1 fruit fly cellular context compared by ENCODE assay signal in the genomic region with DNA sequence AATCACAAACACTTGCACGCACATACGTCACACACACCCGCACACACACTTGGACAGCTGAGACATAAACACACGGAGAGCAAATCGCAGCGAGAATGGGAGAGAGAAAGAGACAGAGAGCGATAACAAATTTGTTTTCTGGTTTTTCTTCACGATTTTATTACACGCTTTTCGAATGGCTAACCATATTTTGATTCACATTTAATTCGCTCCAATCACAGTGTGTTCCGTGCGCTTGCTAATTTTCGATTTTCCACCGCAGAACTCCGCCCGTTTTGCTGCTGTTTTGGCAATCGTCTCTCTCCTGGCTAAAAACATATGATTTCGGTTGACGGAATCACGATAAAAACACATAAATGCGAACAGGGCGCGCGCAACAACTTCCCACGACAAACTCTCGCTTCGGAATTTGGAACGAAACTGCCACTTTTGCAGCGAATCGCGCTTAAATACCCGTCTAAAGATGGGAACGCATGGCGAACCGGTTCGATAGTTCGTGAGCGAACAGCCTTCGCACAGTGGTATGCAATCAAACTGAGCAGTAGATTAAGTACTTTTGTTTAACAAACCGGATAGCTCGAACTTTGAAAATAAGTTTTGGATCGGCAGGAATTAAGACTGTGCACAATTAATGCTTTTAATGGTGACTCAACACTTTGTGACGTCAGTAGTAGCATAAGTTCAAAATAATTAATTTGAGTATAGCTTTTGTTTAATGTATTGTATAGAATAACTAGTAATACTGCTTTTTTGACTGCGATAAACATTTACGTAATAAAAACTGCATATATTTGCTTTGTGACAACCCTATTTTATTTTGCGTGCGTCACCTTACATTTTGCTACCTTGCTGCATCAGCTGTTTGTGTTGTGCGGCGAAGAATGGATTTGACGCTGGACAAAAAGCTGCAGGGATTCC.
A peak's percentile ranks its signal among the peaks of the same experiment; 100 is the strongest.
TF ChIP-seq lines count a peak whose summit lies in the region.

A gene (minus strand): TSS at position 424 of the 918 bp plus-strand sequence.
A gene (plus strand): TSS at position 856 of the 918 bp plus-strand sequence.

TF ChIP-seq in whole organism, embryonic, 481 proteins besides CTCF, POLR2A, EP300 and RAD21 (continued from another document):
- TF ChIP-seq fd64A (GFP tag; optimal IDR thresholded peaks at IDR 0.05; lab: Kevin White, UChicago) (peak; percentile 80), gfzf (GFP tag; optimal IDR thresholded peaks at IDR 0.05; lab: Kevin White, UChicago) (peak; percentile 43), unc-4 (GFP tag; IDR thresholded peaks at IDR 0.05; lab: Robert Waterston, UW; ENCODE audit: partially characterized antibody) (peak; percentile 70), slou (GFP tag; optimal IDR thresholded peaks at IDR 0.05; lab: Kevin White, UChicago) (peak; percentile 95), Ada2b (GFP tag; IDR thresholded peaks at IDR 0.05; lab: Robert Waterston, UW) (peak; percentile 95), CG2199 (GFP tag; IDR thresholded peaks at IDR 0.05; lab: Robert Waterston, UW) (peak; percentile 78; the same call in 1 of the 3 replicates), Opbp (GFP tag; IDR thresholded peaks at IDR 0.05; lab: Robert Waterston, UW; ENCODE audit: partially characterized antibody) (peak; percentile 78), Dip3 (GFP tag; optimal IDR thresholded peaks at IDR 0.05; lab: Kevin White, UChicago) (peak; percentile 98), CG3163 (GFP tag; optimal IDR thresholded peaks at IDR 0.05; lab: Kevin White, UChicago) (peak; percentile 90), Nf-YC (tag; optimal IDR thresholded peaks at IDR 0.05; lab: Kevin White, UChicago) (peak; percentile 90), CG15269 (tag; optimal IDR thresholded peaks at IDR 0.05; lab: Kevin White, UChicago) (peak; percentile 96), pzg (GFP tag; optimal IDR thresholded peaks at IDR 0.05; lab: Kevin White, UChicago) (peak; percentile 75), Chrac-16 (GFP tag; optimal IDR thresholded peaks at IDR 0.05; lab: Kevin White, UChicago) (peak; percentile 98), CG8388 (GFP tag; optimal IDR thresholded peaks at IDR 0.05; lab: Kevin White, UChicago) (peak; percentile 96), CG17802 (tag; optimal IDR thresholded peaks at IDR 0.05; lab: Kevin White, UChicago) (peak; percentile 85), CG12391 (tag; optimal IDR thresholded peaks at IDR 0.05; lab: Kevin White, UChicago) (peak; percentile 98), E2f2 (GFP tag; IDR thresholded peaks at IDR 0.05; lab: Robert Waterston, UW) (peak; percentile 81), grau (tag; optimal IDR thresholded peaks at IDR 0.05; lab: Kevin White, UChicago) (peak; percentile 96), Drgx (GFP tag; IDR thresholded peaks at IDR 0.05; lab: Robert Waterston, UW) (peak; percentile 95), CG9215 (GFP tag; IDR thresholded peaks at IDR 0.05; lab: Robert Waterston, UW) (peak; percentile 94), Myb (GFP tag; optimal IDR thresholded peaks at IDR 0.05; lab: Kevin White, UChicago) (peak; percentile 91), CG7987 (GFP tag; optimal IDR thresholded peaks at IDR 0.05; lab: Kevin White, UChicago) (peak; percentile 88), CG3281 (GFP tag; optimal IDR thresholded peaks at IDR 0.05; lab: Kevin White, UChicago) (peak; percentile 96), CG30020 (tag; optimal IDR thresholded peaks at IDR 0.05; lab: Kevin White, UChicago) (peak; percentile 88), CG18764 (GFP tag; optimal IDR thresholded peaks at IDR 0.05; lab: Kevin White, UChicago) (peak; percentile 96), gsb (GFP tag; IDR thresholded peaks at IDR 0.05; lab: Robert Waterston, UW) (peak; percentile 90), CG8359 (GFP tag; optimal IDR thresholded peaks at IDR 0.05; lab: Kevin White, UChicago; ENCODE audit: borderline replicate concordance) (peak; percentile 89), Side (GFP tag; optimal IDR thresholded peaks at IDR 0.05; lab: Kevin White, UChicago) (peak; percentile 98), gcm (GFP tag; optimal IDR thresholded peaks at IDR 0.05; lab: Kevin White, UChicago) (peak; percentile 94), CG3726 (GFP tag; IDR thresholded peaks at IDR 0.05; lab: Robert Waterston, UW) (peak; percentile 92; the same call in 1 of the 3 replicates), bsh (GFP tag; optimal IDR thresholded peaks at IDR 0.05; lab: Kevin White, UChicago) (peak; percentile 84 to 96), ash1 (GFP tag; optimal IDR thresholded peaks at IDR 0.05; lab: Kevin White, UChicago) (peak; percentile 75), lola (GFP tag; optimal IDR thresholded peaks at IDR 0.05; lab: Kevin White, UChicago) (peak in 1 of 3 experiments; percentile 97), grn (GFP tag; optimal IDR thresholded peaks at IDR 0.05; lab: Kevin White, UChicago) (peak; percentile 83), vvl (GFP tag; IDR thresholded peaks at IDR 0.05; lab: Robert Waterston, UW) (peak; percentile 97; the same call in 1 of the 2 replicates), yki (optimal IDR thresholded peaks at IDR 0.05; lab: Kevin White, UChicago) (peak; percentile 33), ATbp (GFP tag; optimal IDR thresholded peaks at IDR 0.05; lab: Kevin White, UChicago) (peak; percentile 92)
